Fruit fly (Drosophila melanogaster) whole organism: ENCODE measurements around the gene Aef1.

Experiments used
- CG8478 ChIP-seq: fragments of >200 bp; optimal IDR thresholded peaks from 2 replicates; lab custom pipeline; 2018; ENCODE audit warnings: inconsistent platforms
- Dll ChIP-seq: fragments of >200 bp; optimal IDR thresholded peaks from 2 replicates; lab custom pipeline; 2017
- EcR ChIP-seq, 2 experiments: fragments of >200 bp; optimal IDR thresholded peaks; 2 replicates each; lab custom pipeline; 2017; ENCODE audit warnings: missing biosample characterization in 2 of 2, missing genetic modification characterization in 2 of 2, missing genetic modification reagents in 2 of 2
- pan ChIP-seq: fragments of >200 bp; optimal IDR thresholded peaks from 2 replicates; lab custom pipeline; 2017
- psq ChIP-seq: fragments of >200 bp; optimal IDR thresholded peaks from 2 replicates; lab custom pipeline; 2017
- usp ChIP-seq: fragments of >200 bp; optimal IDR thresholded peaks from 2 replicates; lab custom pipeline; 2017; ENCODE audit warnings: missing biosample characterization, missing genetic modification characterization, mixed read lengths

Aef1 gene

dm6 chr3L:21455196-21455595, 22.0 kb downstream of the Aef1 start:
- TF ChIP-seq EcR (GFP tag; optimal IDR thresholded peaks at IDR 0.05; lab: Kevin White, UChicago): no peak
- TF ChIP-seq usp (GFP tag; lab: Kevin White, UChicago): no peak
- TF ChIP-seq CG8478 (lab: Kevin White, UChicago): no peak
- no peak for TF ChIP-seq Dll (lab: Kevin White, UChicago)
- no peak for TF ChIP-seq psq (lab: Kevin White, UChicago)
- no peak for TF ChIP-seq pan

dm6 chr3L:21458736-21459135, 25.5 kb downstream of the Aef1 start:
- TF ChIP-seq EcR (GFP tag; optimal IDR thresholded peaks at IDR 0.05; lab: Kevin White, UChicago): no peak
- TF ChIP-seq Dll (lab: Kevin White, UChicago): no peak
- no peak for TF ChIP-seq usp (GFP tag; lab: Kevin White, UChicago)
- TF ChIP-seq CG8478 (lab: Kevin White, UChicago): no peak
- no peak for TF ChIP-seq pan
- TF ChIP-seq psq (lab: Kevin White, UChicago): no peak

dm6 chr3L:21460149-21460873, 27.1 kb downstream of the Aef1 start:
- peak; percentile 34 for TF ChIP-seq Dll (lab: Kevin White, UChicago)
- TF ChIP-seq EcR (GFP tag; optimal IDR thresholded peaks at IDR 0.05; lab: Kevin White, UChicago): no peak
- TF ChIP-seq CG8478 (lab: Kevin White, UChicago): no peak
- no peak for TF ChIP-seq usp (GFP tag; lab: Kevin White, UChicago)

dm6 chr3L:21462860-21463259, 29.6 kb downstream of the Aef1 start:
- TF ChIP-seq psq (lab: Kevin White, UChicago) (no peak), Dll (lab: Kevin White, UChicago) (no peak), usp (GFP tag; lab: Kevin White, UChicago) (no peak), pan (no peak), EcR (GFP tag; optimal IDR thresholded peaks at IDR 0.05; lab: Kevin White, UChicago) (no peak), CG8478 (lab: Kevin White, UChicago) (no peak)

- no peak for TF ChIP-seq CG8478 (lab: Kevin White, UChicago)
- TF ChIP-seq psq (lab: Kevin White, UChicago): no peak
Observed at dm6 chr3L:21464240-21464639, 31.0 kb downstream of the Aef1 start.

- TF ChIP-seq psq (lab: Kevin White, UChicago) (no peak), EcR (GFP tag; optimal IDR thresholded peaks at IDR 0.05; lab: Kevin White, UChicago) (no peak), Dll (lab: Kevin White, UChicago) (no peak), usp (GFP tag; lab: Kevin White, UChicago) (no peak), CG8478 (lab: Kevin White, UChicago) (no peak), pan (no peak)
Observed at dm6 chr3L:21465261-21466112, 32.3 kb downstream of the Aef1 start.

dm6 chr3L:21471895-21472294, 38.7 kb downstream of the Aef1 start:
- TF ChIP-seq Dll (lab: Kevin White, UChicago) (no peak), usp (GFP tag; lab: Kevin White, UChicago) (no peak), pan (no peak)

dm6 chr3L:21476429-21477006, 43.3 kb downstream of the Aef1 start, which contains the start of gene croc:
Gene croc, minus strand, starts transcription at chr3L:21476479.
- TF ChIP-seq CG8478 (lab: Kevin White, UChicago): peak; percentile 88
- no peak for TF ChIP-seq Dll (lab: Kevin White, UChicago)

- TF ChIP-seq CG8478 (lab: Kevin White, UChicago) (no peak), pan (no peak), psq (lab: Kevin White, UChicago) (no peak), Dll (lab: Kevin White, UChicago) (no peak), EcR (GFP tag; optimal IDR thresholded peaks at IDR 0.05; lab: Kevin White, UChicago) (no peak)
Observed at dm6 chr3L:21477866-21478265, 44.6 kb downstream of the Aef1 start.

- no peak for TF ChIP-seq psq (lab: Kevin White, UChicago)
- no peak for TF ChIP-seq usp (GFP tag; lab: Kevin White, UChicago)
- TF ChIP-seq pan: no peak
- TF ChIP-seq CG8478 (lab: Kevin White, UChicago): peak; percentile 67
- TF ChIP-seq EcR (GFP tag; optimal IDR thresholded peaks at IDR 0.05; lab: Kevin White, UChicago): no peak
- peak; percentile 8 for TF ChIP-seq Dll (lab: Kevin White, UChicago)
Observed at dm6 chr3L:21479636-21480035, 46.4 kb downstream of the Aef1 start.

dm6 chr3L:21482100-21482499, 48.9 kb downstream of the Aef1 start:
- no peak for TF ChIP-seq EcR (GFP tag; optimal IDR thresholded peaks at IDR 0.05; lab: Kevin White, UChicago)
- no peak for TF ChIP-seq pan
- no peak for TF ChIP-seq CG8478 (lab: Kevin White, UChicago)
- no peak for TF ChIP-seq psq (lab: Kevin White, UChicago)
- TF ChIP-seq Dll (lab: Kevin White, UChicago): no peak
- TF ChIP-seq usp (GFP tag; lab: Kevin White, UChicago): no peak

- TF ChIP-seq Dll (lab: Kevin White, UChicago): no peak
- no peak for TF ChIP-seq EcR (GFP tag; optimal IDR thresholded peaks at IDR 0.05; lab: Kevin White, UChicago)
- TF ChIP-seq psq (lab: Kevin White, UChicago): no peak
- TF ChIP-seq usp (GFP tag; lab: Kevin White, UChicago): no peak
- TF ChIP-seq CG8478 (lab: Kevin White, UChicago): no peak
- no peak for TF ChIP-seq pan
Observed at dm6 chr3L:21483837-21484236, 50.6 kb downstream of the Aef1 start.
